Worm (Caenorhabditis elegans) whole organism, L4/young adult: Measurements from ENCODE around the gene C10C5.4.

Experiments used
- W03F9.2 ChIP-seq: fragments of 150-350 bp; optimal IDR thresholded peaks from 2 replicates; lab custom pipeline; 2014; ENCODE audit warnings: missing biosample characterization, missing genetic modification characterization
- dao-5 ChIP-seq: sonication (generic microtip); optimal IDR thresholded peaks from 2 replicates; lab custom pipeline; 2016; ENCODE audit warnings: missing genotype, missing genetic modification characterization, moderate library complexity, missing compliant biosample characterization
- him-1 ChIP-seq: sonication (generic microtip); optimal IDR thresholded peaks from 2 replicates; lab custom pipeline; 2016; ENCODE audit warnings: missing genotype, missing genetic modification reagents, missing genetic modification characterization, missing compliant biosample characterization

DNA sequence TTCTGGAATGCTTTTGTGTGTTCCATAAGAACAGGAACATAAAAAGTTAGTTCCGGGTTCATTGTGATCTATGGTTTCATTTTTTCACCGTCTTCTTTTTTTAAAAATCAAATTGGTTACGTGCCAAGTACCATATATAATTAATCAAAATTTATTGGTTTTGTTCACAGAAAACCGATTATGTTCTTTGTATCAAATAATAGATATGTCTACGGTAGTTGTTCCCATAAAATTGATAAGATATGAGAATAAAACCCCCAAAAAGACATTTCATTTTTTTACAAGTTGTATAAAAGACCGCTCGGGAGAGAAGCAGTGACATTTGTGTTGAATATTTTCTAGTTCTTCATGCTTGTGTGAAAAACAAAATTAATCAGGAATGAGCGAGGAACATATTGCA, 2.8 kb downstream of the C10C5.4 start, which contains the start of gene C10C5.5:
- TF ChIP-seq him-1 (no peak), dao-5 (tag; lab: Kevin White, UChicago) (no peak), W03F9.2 (tag; lab: Kevin White, UChicago) (no peak)
